Fruit fly (Drosophila melanogaster): ENCODE data around the gene be.
A peak's percentile ranks its signal among the peaks of the same experiment; 100 is the strongest.

The be gene

dm6 chrX:15043700-15044225, 19.5 kb downstream of the be start, which contains the start of gene CG5541:
Gene CG5541 (plus strand): TSS chrX:15044123.
- TF ChIP-seq foxo (GFP tag; optimal IDR thresholded peaks at IDR 0.05) (peak in 1 of 2 experiments; percentile 35), dl (GFP tag; optimal IDR thresholded peaks at IDR 0.05; ENCODE audit: insufficient read depth in 1 of 2, partially characterized antibody in 2 of 2) (peak; percentile 67 to 75), h (GFP tag; optimal IDR thresholded peaks at IDR 0.05) (peak; percentile 52), ey (GFP tag; optimal IDR thresholded peaks at IDR 0.05) (peak; percentile 57), sv (GFP tag; optimal IDR thresholded peaks at IDR 0.05) (peak; percentile 2), Myc (optimal IDR thresholded peaks at IDR 0.05) (peak; percentile 96), Jra (GFP tag; optimal IDR thresholded peaks at IDR 0.05) (no peak), br (GFP tag; optimal IDR thresholded peaks at IDR 0.05) (peak; percentile 5), Vsx2 (GFP tag; optimal IDR thresholded peaks at IDR 0.05; ENCODE audit: partially characterized antibody) (no peak), CG9705 (GFP tag; optimal IDR thresholded peaks at IDR 0.05) (peak; percentile 28), rgr (GFP tag; optimal IDR thresholded peaks at IDR 0.05) (no peak), woc (GFP tag; optimal IDR thresholded peaks at IDR 0.05) (peak; percentile 86), Sp1 (GFP tag; optimal IDR thresholded peaks at IDR 0.05) (peak; percentile 54), dmrt93B (GFP tag; optimal IDR thresholded peaks at IDR 0.05) (peak; percentile 44), Mio (GFP tag; optimal IDR thresholded peaks at IDR 0.05) (no peak), HLH106 (tag; optimal IDR thresholded peaks at IDR 0.05) (peak; percentile 23), OdsH (GFP tag; optimal IDR thresholded peaks at IDR 0.05) (peak; percentile 24)

- TF ChIP-seq rgr (GFP tag; optimal IDR thresholded peaks at IDR 0.05) (peak; percentile 9), CG32264 (GFP tag; optimal IDR thresholded peaks at IDR 0.05) (no peak), fru (GFP tag; optimal IDR thresholded peaks at IDR 0.05) (no peak), Abd-B (GFP tag; optimal IDR thresholded peaks at IDR 0.05) (no peak), sv (GFP tag; optimal IDR thresholded peaks at IDR 0.05) (no peak), psq (GFP tag; optimal IDR thresholded peaks at IDR 0.05) (no peak), sage (GFP tag; optimal IDR thresholded peaks at IDR 0.05) (no peak), Hnf4 (GFP tag; optimal IDR thresholded peaks at IDR 0.05) (peak; percentile 22), h (GFP tag; optimal IDR thresholded peaks at IDR 0.05) (peak; percentile 13), OdsH (GFP tag; optimal IDR thresholded peaks at IDR 0.05) (no peak), Myc (optimal IDR thresholded peaks at IDR 0.05) (no peak), jim (GFP tag; optimal IDR thresholded peaks at IDR 0.05) (no peak), Jra (GFP tag; optimal IDR thresholded peaks at IDR 0.05) (no peak), ey (GFP tag; optimal IDR thresholded peaks at IDR 0.05) (no peak), dl (GFP tag; optimal IDR thresholded peaks at IDR 0.05; ENCODE audit: insufficient read depth in 1 of 2, partially characterized antibody in 2 of 2) (no peak), Dfd (GFP tag; optimal IDR thresholded peaks at IDR 0.05) (no peak), GATAd (GFP tag; optimal IDR thresholded peaks at IDR 0.05) (no peak), dmrt93B (GFP tag; optimal IDR thresholded peaks at IDR 0.05) (no peak), Mio (GFP tag; optimal IDR thresholded peaks at IDR 0.05) (no peak), brk (GFP tag; optimal IDR thresholded peaks at IDR 0.05) (peak; percentile 17), Hr83 (GFP tag; optimal IDR thresholded peaks at IDR 0.05; ENCODE audit: poor library complexity, severe bottlenecking) (peak; percentile 16)
Measured at dm6 chrX:15045608-15046007, 21.4 kb downstream of the be start.

dm6 chrX:15048713-15049112, 24.5 kb downstream of the be start:
- no peak for TF ChIP-seq pan (optimal IDR thresholded peaks at IDR 0.05)
- no peak for TF ChIP-seq fru (GFP tag; optimal IDR thresholded peaks at IDR 0.05)
- no peak for TF ChIP-seq Abd-B (GFP tag; optimal IDR thresholded peaks at IDR 0.05)
- no peak for TF ChIP-seq usp (GFP tag; optimal IDR thresholded peaks at IDR 0.05)
- peak; percentile 17 for TF ChIP-seq Dif (GFP tag; optimal IDR thresholded peaks at IDR 0.05; ENCODE audit: partially characterized antibody)
- TF ChIP-seq Dfd (GFP tag; optimal IDR thresholded peaks at IDR 0.05), result no peak
- no peak for TF ChIP-seq sv (GFP tag; optimal IDR thresholded peaks at IDR 0.05)
- TF ChIP-seq HLH106 (tag; optimal IDR thresholded peaks at IDR 0.05), result no peak
- TF ChIP-seq dl (GFP tag; optimal IDR thresholded peaks at IDR 0.05; ENCODE audit: insufficient read depth in 1 of 2, partially characterized antibody in 2 of 2), result no peak
- no peak for TF ChIP-seq Jra (GFP tag; optimal IDR thresholded peaks at IDR 0.05)
- TF ChIP-seq psq (GFP tag; optimal IDR thresholded peaks at IDR 0.05), result peak; percentile 56
- TF ChIP-seq Hr78 (GFP tag; optimal IDR thresholded peaks at IDR 0.05), result no peak

dm6 chrX:15062619-15063018, 38.4 kb downstream of the be start:
- TF ChIP-seq Dfd (GFP tag; optimal IDR thresholded peaks at IDR 0.05), result no peak
- TF ChIP-seq CG9705 (GFP tag; optimal IDR thresholded peaks at IDR 0.05), result no peak
- no peak for TF ChIP-seq brk (GFP tag; optimal IDR thresholded peaks at IDR 0.05)
- TF ChIP-seq Hr83 (GFP tag; optimal IDR thresholded peaks at IDR 0.05; ENCODE audit: poor library complexity, severe bottlenecking), result no peak
- no peak for TF ChIP-seq Hr78 (GFP tag; optimal IDR thresholded peaks at IDR 0.05)
- TF ChIP-seq tai (GFP tag; optimal IDR thresholded peaks at IDR 0.05), result no peak
- no peak for TF ChIP-seq CG32264 (GFP tag; optimal IDR thresholded peaks at IDR 0.05)
- TF ChIP-seq pan (optimal IDR thresholded peaks at IDR 0.05), result no peak
- no peak for TF ChIP-seq woc (GFP tag; optimal IDR thresholded peaks at IDR 0.05)
- no peak for TF ChIP-seq Myc (optimal IDR thresholded peaks at IDR 0.05)
